Worm (Caenorhabditis elegans): ENCODE data around the gene acr-3.

DNA sequence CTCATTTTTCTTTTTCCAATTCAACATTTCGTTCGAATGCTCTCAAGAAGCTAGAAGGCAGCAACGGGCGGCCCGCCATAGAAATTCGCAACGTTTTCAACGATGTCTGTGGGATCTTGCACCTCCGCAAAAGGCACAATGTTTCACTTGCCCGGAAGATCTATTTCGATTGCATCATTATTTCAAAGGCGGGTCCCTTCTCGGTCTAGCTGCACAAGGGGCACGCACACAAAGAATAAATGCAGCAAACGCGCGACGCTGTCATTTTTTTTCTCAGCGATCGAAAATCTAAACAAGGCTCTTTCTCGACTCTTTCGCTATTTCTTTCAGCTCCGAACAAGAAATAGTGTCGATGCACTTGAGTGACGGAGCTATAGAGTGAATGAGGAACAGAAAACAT, 35.6 kb downstream of the acr-3 start:
- TF ChIP-seq ces-1 (GFP tag; optimal IDR thresholded peaks at IDR 0.05) (no peak), unc-130 (tag; optimal IDR thresholded peaks at IDR 0.05) (no peak), snpc-4 (tag; optimal IDR thresholded peaks at IDR 0.05) (no peak), lin-15B (tag; optimal IDR thresholded peaks at IDR 0.05) (no peak), nhr-12 (tag; optimal IDR thresholded peaks at IDR 0.05) (no peak), lsy-2 (tag; optimal IDR thresholded peaks at IDR 0.05) (no peak), ceh-82 (tag; optimal IDR thresholded peaks at IDR 0.05) (peak in 1 of 3 experiments; percentile 27), ztf-4 (tag; optimal IDR thresholded peaks at IDR 0.05) (no peak), sox-4 (tag; optimal IDR thresholded peaks at IDR 0.05) (no peak)

Data from whole organism, L1 larva.